Worm (Caenorhabditis elegans): ENCODE results near the gene egrh-2.

- TF ChIP-seq B0019.2 (GFP tag; conservative IDR thresholded peaks at IDR 0.05): no peak
- TF ChIP-seq him-1 (tag; optimal IDR thresholded peaks at IDR 0.05): no peak
- TF ChIP-seq C06A6.2 (GFP tag; conservative IDR thresholded peaks at IDR 0.05): no peak
- no peak for TF ChIP-seq pha-4 (tag; optimal IDR thresholded peaks at IDR 0.05)
- no peak for TF ChIP-seq sea-2 (GFP tag; IDR thresholded peaks at IDR 0.05)
- TF ChIP-seq ama-1 (optimal IDR thresholded peaks at IDR 0.05): no peak
- no peak for TF ChIP-seq ama-1 (GFP tag; optimal IDR thresholded peaks at IDR 0.05)
- no peak for TF ChIP-seq dox-1 (GFP tag; IDR thresholded peaks at IDR 0.05)
- TF ChIP-seq F57A8.1 (GFP tag; optimal IDR thresholded peaks at IDR 0.05): no peak
- TF ChIP-seq hlh-12 (tag; optimal IDR thresholded peaks at IDR 0.05): no peak
- TF ChIP-seq Y53F4B.3 (GFP tag; IDR thresholded peaks at IDR 0.05): no peak
- no peak for TF ChIP-seq dpl-1 (GFP tag; optimal IDR thresholded peaks at IDR 0.05)
Measured at ce11 chrIV:1000441-1000840, 10.2 kb upstream of the egrh-2 start.
